Fruit fly (Drosophila melanogaster): ENCODE measurements around the gene CG4631.

Gene CG4631

DNA sequence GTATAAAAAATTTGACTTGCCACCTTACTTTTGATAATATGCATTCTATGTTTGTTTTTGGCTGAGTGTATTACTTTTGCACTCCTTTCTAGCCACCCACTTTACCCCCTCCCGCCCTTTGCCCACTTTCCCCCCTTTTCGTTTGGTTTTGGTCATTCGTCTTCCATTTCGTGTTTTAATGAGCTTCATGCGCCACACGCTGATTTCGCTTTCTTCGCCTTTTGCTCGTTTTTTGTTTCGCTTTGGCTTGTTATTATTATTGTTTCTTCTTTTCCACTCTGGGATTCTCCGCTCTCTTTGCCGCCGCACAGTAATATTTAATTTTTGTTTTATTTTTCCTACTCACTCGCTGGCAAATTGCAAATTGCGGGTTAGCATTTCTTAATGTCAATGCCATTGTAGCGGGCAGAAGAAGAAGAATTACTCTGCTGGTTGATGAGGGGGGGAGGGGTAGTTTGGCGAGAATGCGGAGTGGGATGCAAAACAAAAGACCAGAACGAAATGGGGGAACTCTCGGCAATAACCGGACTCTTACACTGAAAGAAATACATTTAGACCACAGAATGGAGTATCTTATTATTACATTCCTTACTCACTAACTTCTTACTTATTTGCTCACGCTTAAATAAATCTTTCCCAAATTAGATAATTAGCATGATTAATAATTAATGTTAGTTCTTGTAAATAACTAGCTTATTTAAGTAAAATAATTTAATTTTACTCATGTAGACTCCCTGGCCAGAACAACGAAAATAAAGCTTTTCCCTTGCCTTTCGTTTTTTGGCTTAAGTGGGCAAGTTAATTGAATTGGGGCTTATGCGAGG, 38.5 kb downstream of the CG4631 start (continued):
- TF ChIP-seq Eip75B (GFP tag; optimal IDR thresholded peaks at IDR 0.05) (peak; percentile 2), spab (GFP tag; optimal IDR thresholded peaks at IDR 0.05) (no peak), CG11294 (GFP tag; IDR thresholded peaks at IDR 0.05) (no peak), CG8119 (GFP tag; IDR thresholded peaks at IDR 0.05) (peak; percentile 44; the same call in 1 of the 3 replicates), topi (GFP tag; optimal IDR thresholded peaks at IDR 0.05) (peak; percentile 30), Eip78C (GFP tag) (peak; percentile 79), CG15336 (GFP tag; IDR thresholded peaks at IDR 0.05) (0 out of 2 replicates have a peak, but pooled peaks have one; percentile 8), CG7368 (GFP tag; optimal IDR thresholded peaks at IDR 0.05) (no peak), CG9139 (GFP tag; optimal IDR thresholded peaks at IDR 0.05) (no peak), CG1621 (tag; optimal IDR thresholded peaks at IDR 0.05) (no peak), CG34406 (GFP tag; optimal IDR thresholded peaks at IDR 0.05) (no peak), dac (GFP tag; optimal IDR thresholded peaks at IDR 0.05) (no peak), fkh (GFP tag; optimal IDR thresholded peaks at IDR 0.05) (no peak), CG10631 (GFP tag; optimal IDR thresholded peaks at IDR 0.05) (peak; percentile 15), CG3919 (GFP tag; optimal IDR thresholded peaks at IDR 0.05) (peak; percentile 26), CG10669 (GFP tag; optimal IDR thresholded peaks at IDR 0.05) (no peak), CG3032 (tag; optimal IDR thresholded peaks at IDR 0.05) (peak; percentile 21), Lpt (GFP tag; optimal IDR thresholded peaks at IDR 0.05) (no peak), eg (GFP tag; IDR thresholded peaks at IDR 0.05) (peak; percentile 32; the same call in 1 of the 3 replicates)

dm6 chr2L:16647773-16648172, 40.6 kb downstream of the CG4631 start:
- TF ChIP-seq Ets21C (GFP tag; optimal IDR thresholded peaks at IDR 0.05) (no peak), Lpt (GFP tag; optimal IDR thresholded peaks at IDR 0.05) (no peak), Eip78C (GFP tag) (peak; percentile 84), svp (GFP tag) (peak; percentile 64), net (GFP tag; optimal IDR thresholded peaks at IDR 0.05) (no peak), Hr39 (GFP tag; optimal IDR thresholded peaks at IDR 0.05) (peak; percentile 14), OdsH (GFP tag; optimal IDR thresholded peaks at IDR 0.05) (peak; percentile 52), CG32006 (GFP tag; optimal IDR thresholded peaks at IDR 0.05) (peak; percentile 64), cyc (GFP tag; optimal IDR thresholded peaks at IDR 0.05) (peak; percentile 15), CG10669 (GFP tag; optimal IDR thresholded peaks at IDR 0.05) (peak; percentile 37), dsx (GFP tag; optimal IDR thresholded peaks at IDR 0.05; ENCODE audit: poor library complexity, severe bottlenecking) (peak; percentile 15), CG3032 (tag; optimal IDR thresholded peaks at IDR 0.05) (peak; percentile 13), spab (GFP tag; optimal IDR thresholded peaks at IDR 0.05) (peak; percentile 27), achi (GFP tag; optimal IDR thresholded peaks at IDR 0.05) (peak; percentile 50), CG16779 (tag; optimal IDR thresholded peaks at IDR 0.05) (no peak), Met (GFP tag; optimal IDR thresholded peaks at IDR 0.05) (peak; percentile 52), fd85E (GFP tag; optimal IDR thresholded peaks at IDR 0.05) (no peak), CG6276 (GFP tag; optimal IDR thresholded peaks at IDR 0.05) (peak; percentile 38), Sox102F (GFP tag; optimal IDR thresholded peaks at IDR 0.05) (peak; percentile 31), acj6 (GFP tag; optimal IDR thresholded peaks at IDR 0.05) (peak; percentile 39), CG7368 (GFP tag; optimal IDR thresholded peaks at IDR 0.05) (no peak), CG6163 (GFP tag; IDR thresholded peaks at IDR 0.05) (peak; percentile 48; the same call in 1 of the 3 replicates), topi (GFP tag; optimal IDR thresholded peaks at IDR 0.05) (peak; percentile 44), CG15336 (GFP tag; IDR thresholded peaks at IDR 0.05) (peak; percentile 65), CG3919 (GFP tag; optimal IDR thresholded peaks at IDR 0.05) (peak; percentile 42), CG11294 (GFP tag; IDR thresholded peaks at IDR 0.05) (no peak), vri (GFP tag; optimal IDR thresholded peaks at IDR 0.05) (peak; percentile 0), ss (GFP tag; optimal IDR thresholded peaks at IDR 0.05) (peak in 1 of 2 experiments; percentile 1), esn (GFP tag; optimal IDR thresholded peaks at IDR 0.05) (peak; percentile 58), lz (GFP tag; optimal IDR thresholded peaks at IDR 0.05) (peak; percentile 36), CG31627 (GFP tag; optimal IDR thresholded peaks at IDR 0.05) (peak; percentile 11), Sox14 (GFP tag; optimal IDR thresholded peaks at IDR 0.05) (peak; percentile 8), Eip75B (GFP tag; optimal IDR thresholded peaks at IDR 0.05) (peak; percentile 47), CG6854 (GFP tag; optimal IDR thresholded peaks at IDR 0.05) (no peak), CG1621 (tag; optimal IDR thresholded peaks at IDR 0.05) (no peak), CG8119 (GFP tag; IDR thresholded peaks at IDR 0.05) (peak; percentile 66; the same call in 2 of the 3 replicates), CG11762 (GFP tag; optimal IDR thresholded peaks at IDR 0.05; ENCODE audit: insufficient read depth) (no peak), CG6808 (GFP tag; optimal IDR thresholded peaks at IDR 0.05) (peak; percentile 39), eg (GFP tag; IDR thresholded peaks at IDR 0.05) (peak; percentile 62; the same call in 2 of the 3 replicates), pdm3 (GFP tag; optimal IDR thresholded peaks at IDR 0.05) (peak; percentile 46), CG9139 (GFP tag; optimal IDR thresholded peaks at IDR 0.05) (no peak), fkh (GFP tag; optimal IDR thresholded peaks at IDR 0.05) (no peak)

Data from whole organism, prepupa.